Fruit fly (Drosophila melanogaster): ENCODE results near the gene CG46026.

The CG46026 gene

dm6 chr3R:6352436-6352835 lies 45.8 kb downstream of the CG46026 start:
- TF ChIP-seq Rel (GFP tag; optimal IDR thresholded peaks at IDR 0.05) (no peak), Rel (tag; optimal IDR thresholded peaks at IDR 0.05) (no peak), ey (GFP tag; optimal IDR thresholded peaks at IDR 0.05) (no peak), Mio (GFP tag; optimal IDR thresholded peaks at IDR 0.05) (no peak), pan (optimal IDR thresholded peaks at IDR 0.05) (no peak), h (GFP tag; optimal IDR thresholded peaks at IDR 0.05) (no peak), br (GFP tag; optimal IDR thresholded peaks at IDR 0.05) (no peak), Dfd (GFP tag; optimal IDR thresholded peaks at IDR 0.05) (no peak), tai (GFP tag; optimal IDR thresholded peaks at IDR 0.05) (no peak), usp (GFP tag; optimal IDR thresholded peaks at IDR 0.05) (no peak), Hr83 (GFP tag; optimal IDR thresholded peaks at IDR 0.05; ENCODE audit: poor library complexity, severe bottlenecking) (no peak), CG32264 (GFP tag; optimal IDR thresholded peaks at IDR 0.05) (no peak)

- TF ChIP-seq Hr78 (GFP tag; optimal IDR thresholded peaks at IDR 0.05): no peak
- TF ChIP-seq fru (GFP tag; optimal IDR thresholded peaks at IDR 0.05): no peak
- no peak for TF ChIP-seq sv (GFP tag; optimal IDR thresholded peaks at IDR 0.05)
- no peak for TF ChIP-seq jim (GFP tag; optimal IDR thresholded peaks at IDR 0.05)
- peak; percentile 28 for TF ChIP-seq Rel (GFP tag; optimal IDR thresholded peaks at IDR 0.05)
- TF ChIP-seq Rel (tag; optimal IDR thresholded peaks at IDR 0.05): peak; percentile 81
- TF ChIP-seq rgr (GFP tag; optimal IDR thresholded peaks at IDR 0.05): no peak
- no peak for TF ChIP-seq Myc (optimal IDR thresholded peaks at IDR 0.05)
- no peak for TF ChIP-seq OdsH (GFP tag; optimal IDR thresholded peaks at IDR 0.05)
- TF ChIP-seq dl (GFP tag; optimal IDR thresholded peaks at IDR 0.05; ENCODE audit: insufficient read depth in 1 of 2, partially characterized antibody in 2 of 2): peak in 1 of 2 experiments; percentile 40
- no peak for TF ChIP-seq Dfd (GFP tag; optimal IDR thresholded peaks at IDR 0.05)
- TF ChIP-seq Sp1 (GFP tag; optimal IDR thresholded peaks at IDR 0.05): no peak
- TF ChIP-seq lola (GFP tag; optimal IDR thresholded peaks at IDR 0.05): no peak
- TF ChIP-seq br (GFP tag; optimal IDR thresholded peaks at IDR 0.05): peak; percentile 9
- TF ChIP-seq h (GFP tag; optimal IDR thresholded peaks at IDR 0.05): peak; percentile 14
- peak; percentile 23 for TF ChIP-seq HLH106 (tag; optimal IDR thresholded peaks at IDR 0.05)
- TF ChIP-seq GATAd (GFP tag; optimal IDR thresholded peaks at IDR 0.05): no peak
- no peak for TF ChIP-seq usp (GFP tag; optimal IDR thresholded peaks at IDR 0.05)
- TF ChIP-seq CG9705 (GFP tag; optimal IDR thresholded peaks at IDR 0.05): no peak
- TF ChIP-seq ey (GFP tag; optimal IDR thresholded peaks at IDR 0.05): no peak
- TF ChIP-seq Jra (GFP tag; optimal IDR thresholded peaks at IDR 0.05): no peak
- TF ChIP-seq tai (GFP tag; optimal IDR thresholded peaks at IDR 0.05): no peak
- TF ChIP-seq Vsx2 (GFP tag; optimal IDR thresholded peaks at IDR 0.05; ENCODE audit: partially characterized antibody): no peak
- no peak for TF ChIP-seq Dif (GFP tag; optimal IDR thresholded peaks at IDR 0.05; ENCODE audit: partially characterized antibody)
- no peak for TF ChIP-seq psq (GFP tag; optimal IDR thresholded peaks at IDR 0.05)
- no peak for TF ChIP-seq dsf (GFP tag; optimal IDR thresholded peaks at IDR 0.05; ENCODE audit: borderline replicate concordance)
- no peak for TF ChIP-seq Mio (GFP tag; optimal IDR thresholded peaks at IDR 0.05)
- TF ChIP-seq Hnf4 (GFP tag; optimal IDR thresholded peaks at IDR 0.05): no peak
- TF ChIP-seq Abd-B (GFP tag; optimal IDR thresholded peaks at IDR 0.05): no peak
- TF ChIP-seq CrebA (GFP tag; optimal IDR thresholded peaks at IDR 0.05; ENCODE audit: borderline replicate concordance): no peak
- no peak for TF ChIP-seq sage (GFP tag; optimal IDR thresholded peaks at IDR 0.05)
- TF ChIP-seq pan (optimal IDR thresholded peaks at IDR 0.05): no peak
- peak; percentile 55 for TF ChIP-seq Hr83 (GFP tag; optimal IDR thresholded peaks at IDR 0.05; ENCODE audit: poor library complexity, severe bottlenecking)
- peak in 1 of 2 experiments; percentile 10 for TF ChIP-seq foxo (GFP tag; optimal IDR thresholded peaks at IDR 0.05)
- no peak for TF ChIP-seq dmrt93B (GFP tag; optimal IDR thresholded peaks at IDR 0.05)
- no peak for TF ChIP-seq woc (GFP tag; optimal IDR thresholded peaks at IDR 0.05)
- TF ChIP-seq N (GFP tag; optimal IDR thresholded peaks at IDR 0.05): no peak
Observed at dm6 chr3R:6352893-6353623, 46.4 kb downstream of the CG46026 start.

Data from whole organism, wandering third instar larva.